Fruit fly (Drosophila melanogaster): ENCODE measurements around the gene Ids.

DNA sequence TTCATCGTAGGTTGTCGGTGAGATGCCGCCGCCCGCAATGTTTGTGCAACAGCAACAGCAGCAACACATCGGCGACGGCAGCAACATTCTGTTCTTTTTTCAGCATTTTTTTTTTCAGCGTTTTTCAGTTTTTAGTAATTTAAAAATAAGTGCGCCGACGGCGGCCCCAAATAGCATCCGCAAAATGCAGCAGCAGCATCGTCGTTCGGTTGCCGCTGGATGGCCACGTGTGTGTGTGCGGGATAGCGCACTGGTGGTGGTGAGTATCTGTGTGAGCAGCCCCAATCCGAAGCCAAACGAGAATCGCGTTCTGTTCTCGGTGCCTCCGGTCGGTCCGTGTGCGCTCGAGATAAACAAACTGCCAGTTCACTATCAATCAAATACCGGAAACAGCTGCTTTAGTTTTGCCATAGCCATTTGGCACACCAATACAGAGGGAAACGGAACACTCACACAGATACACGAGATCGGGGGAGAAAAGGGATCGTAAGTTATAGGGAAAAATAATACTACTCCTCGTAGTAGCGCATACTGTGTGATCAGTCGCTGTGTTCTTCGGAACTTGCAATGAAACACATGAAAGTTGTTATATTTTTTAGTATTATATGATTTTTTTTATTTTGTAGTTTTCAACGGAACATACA, 22.6 kb downstream of the Ids start:
- no peak for TF ChIP-seq Sox15 (GFP tag; optimal IDR thresholded peaks at IDR 0.05)
- TF ChIP-seq CG4318 (GFP tag; optimal IDR thresholded peaks at IDR 0.05) = no peak
- no peak for TF ChIP-seq CG16779 (tag; optimal IDR thresholded peaks at IDR 0.05)
- no peak for TF ChIP-seq Hr4 (GFP tag; optimal IDR thresholded peaks at IDR 0.05)
